Worm (Caenorhabditis elegans): ENCODE measurements around the gene C06E4.8.
A peak's percentile ranks its signal among the peaks of the same experiment; 100 is the strongest.

- TF ChIP-seq med-1 (GFP tag; optimal IDR thresholded peaks at IDR 0.05; ENCODE audit: insufficient read depth), result no peak
- TF ChIP-seq ref-1 (GFP tag; conservative IDR thresholded peaks at IDR 0.05), result no peak
- TF ChIP-seq klf-2 (GFP tag; conservative IDR thresholded peaks at IDR 0.05), result no peak
- TF ChIP-seq flt-1 (GFP tag; IDR thresholded peaks at IDR 0.05), result peak; percentile 68
These were observed 50.2 kb downstream of the C06E4.8 start for ce11 chrIV:7235382-7235917.

Measured in whole organism, midembryonic.